Worm (Caenorhabditis elegans): Measurements from ENCODE around the gene T26G10.5.
A peak's percentile ranks its signal among the peaks of the same experiment; 100 is the strongest.
"Not testable (repeated sequence)": the region's sequence is repeated elsewhere in the genome, so short reads cannot be mapped to it uniquely, and the experiment has no call there.

T26G10.5 gene

DNA sequence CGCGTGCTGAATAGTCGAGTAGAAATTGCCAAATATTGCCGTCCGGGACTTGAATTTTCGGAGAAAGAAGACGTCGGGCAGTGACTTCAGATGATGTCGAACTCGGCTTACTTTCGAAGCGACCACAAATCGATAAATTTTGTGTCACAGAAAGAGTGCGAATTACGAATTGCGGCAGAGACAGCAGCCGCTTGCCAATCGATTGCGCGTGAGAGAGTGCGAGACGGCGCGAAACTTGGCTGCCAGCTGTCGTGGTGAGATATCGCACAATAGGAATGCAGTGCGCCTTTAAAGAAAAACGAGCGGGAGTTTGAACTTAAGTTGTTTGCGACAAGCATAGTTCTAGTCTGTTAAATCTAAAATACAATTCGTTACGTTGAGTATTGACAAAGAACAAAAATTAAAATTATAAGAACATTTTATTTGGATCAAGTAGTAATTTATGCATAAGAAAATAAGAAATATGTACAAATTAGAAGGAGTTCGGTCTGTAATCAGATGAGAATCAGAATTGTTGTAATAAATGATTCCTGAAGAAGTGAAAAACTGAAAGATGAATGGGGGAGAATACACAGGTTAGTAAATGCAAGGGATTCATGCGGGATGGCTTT lies 17.3 kb upstream of the T26G10.5 start, which contains the start of gene pir-2:
Gene pir-2 (minus strand): TSS at position 218 of the 611 bp plus-strand sequence.
- TF ChIP-seq ztf-29 (GFP tag; IDR thresholded peaks at IDR 0.05) (no peak), cog-1 (tag; optimal IDR thresholded peaks at IDR 0.05) (peak; percentile 25), klf-2 (GFP tag; conservative IDR thresholded peaks at IDR 0.05) (no peak), ztf-23 (GFP tag; IDR thresholded peaks at IDR 0.05) (peak; percentile 76), T22C8.4 (GFP tag; IDR thresholded peaks at IDR 0.05) (peak; percentile 98), flt-1 (GFP tag; IDR thresholded peaks at IDR 0.05) (no peak), med-1 (GFP tag; optimal IDR thresholded peaks at IDR 0.05; ENCODE audit: insufficient read depth) (no peak), ref-1 (GFP tag; conservative IDR thresholded peaks at IDR 0.05) (no peak), tab-1 (GFP tag; IDR thresholded peaks at IDR 0.05) (peak; percentile 13; the same call in 1 of the 2 replicates)

DNA sequence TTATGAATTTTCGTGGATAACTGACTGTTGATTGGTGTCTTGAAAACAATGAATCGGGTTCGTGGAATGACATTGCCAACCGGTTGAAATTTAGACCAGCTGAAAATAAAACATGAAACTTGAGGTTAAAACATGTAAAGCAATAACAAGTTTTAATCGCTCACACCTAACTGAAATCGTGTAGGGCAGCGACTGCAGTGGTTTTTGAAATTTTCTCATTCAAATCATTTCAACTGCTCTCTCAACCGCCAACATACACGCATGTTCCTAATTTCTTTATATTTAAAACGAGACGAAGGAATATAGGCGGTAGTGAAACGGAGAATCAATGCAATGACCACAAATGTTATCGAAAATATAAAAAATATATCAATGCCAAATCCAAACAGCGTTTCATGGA lies 16.6 kb upstream of the T26G10.5 start:
- TF ChIP-seq klf-2 (GFP tag; conservative IDR thresholded peaks at IDR 0.05), result no peak
- no peak for TF ChIP-seq med-1 (GFP tag; optimal IDR thresholded peaks at IDR 0.05; ENCODE audit: insufficient read depth)
- no peak for TF ChIP-seq ztf-29 (GFP tag; IDR thresholded peaks at IDR 0.05)
- TF ChIP-seq ztf-23 (GFP tag; IDR thresholded peaks at IDR 0.05), result no peak
- TF ChIP-seq flt-1 (GFP tag; IDR thresholded peaks at IDR 0.05), result no peak
- TF ChIP-seq cog-1 (tag; optimal IDR thresholded peaks at IDR 0.05), result no peak
- no peak for TF ChIP-seq T22C8.4 (GFP tag; IDR thresholded peaks at IDR 0.05)
- no peak for TF ChIP-seq ref-1 (GFP tag; conservative IDR thresholded peaks at IDR 0.05)
- no peak for TF ChIP-seq tab-1 (GFP tag; IDR thresholded peaks at IDR 0.05)

DNA sequence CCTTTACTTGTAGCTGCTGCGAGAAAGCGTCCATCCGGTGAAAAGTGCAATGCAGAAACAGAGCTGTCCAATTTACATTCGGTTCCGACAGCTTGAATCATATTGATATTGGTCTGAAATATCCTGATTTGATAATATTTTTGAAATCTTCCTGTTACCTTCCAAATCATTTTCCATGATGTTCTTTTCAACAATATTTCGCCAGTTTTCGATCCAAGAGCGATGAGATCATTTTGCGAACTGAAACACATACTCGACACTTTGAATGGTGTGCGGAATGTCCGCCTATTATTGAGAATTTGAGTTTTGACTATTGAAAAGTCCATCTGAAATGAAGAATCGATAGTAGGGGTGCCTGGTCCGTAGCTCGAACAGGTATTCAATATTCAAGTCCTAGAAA lies 14.9 kb upstream of the T26G10.5 start, which contains the start of gene emb-30:
Gene emb-30 (minus strand): TSS at position 328 of the 400 bp plus-strand sequence.
- no peak for TF ChIP-seq med-1 (GFP tag; optimal IDR thresholded peaks at IDR 0.05; ENCODE audit: insufficient read depth)
- TF ChIP-seq flt-1 (GFP tag; IDR thresholded peaks at IDR 0.05), result 0 out of 2 replicates have a peak, but pooled peaks have one; percentile 13

- TF ChIP-seq ztf-23 (GFP tag; IDR thresholded peaks at IDR 0.05) (no peak), ztf-29 (GFP tag; IDR thresholded peaks at IDR 0.05) (no peak), flt-1 (GFP tag; IDR thresholded peaks at IDR 0.05) (no peak), cog-1 (tag; optimal IDR thresholded peaks at IDR 0.05) (no peak), med-1 (GFP tag; optimal IDR thresholded peaks at IDR 0.05; ENCODE audit: insufficient read depth) (no peak), tab-1 (GFP tag; IDR thresholded peaks at IDR 0.05) (no peak), ref-1 (GFP tag; conservative IDR thresholded peaks at IDR 0.05) (no peak), T22C8.4 (GFP tag; IDR thresholded peaks at IDR 0.05) (no peak), klf-2 (GFP tag; conservative IDR thresholded peaks at IDR 0.05) (no peak)
These were observed 13.2 kb upstream of the T26G10.5 start, which contains the start of gene F54C8.1 for ce11 chrIII:9439399-9439798. Gene F54C8.1 (plus strand): TSS chrIII:9439699.

DNA sequence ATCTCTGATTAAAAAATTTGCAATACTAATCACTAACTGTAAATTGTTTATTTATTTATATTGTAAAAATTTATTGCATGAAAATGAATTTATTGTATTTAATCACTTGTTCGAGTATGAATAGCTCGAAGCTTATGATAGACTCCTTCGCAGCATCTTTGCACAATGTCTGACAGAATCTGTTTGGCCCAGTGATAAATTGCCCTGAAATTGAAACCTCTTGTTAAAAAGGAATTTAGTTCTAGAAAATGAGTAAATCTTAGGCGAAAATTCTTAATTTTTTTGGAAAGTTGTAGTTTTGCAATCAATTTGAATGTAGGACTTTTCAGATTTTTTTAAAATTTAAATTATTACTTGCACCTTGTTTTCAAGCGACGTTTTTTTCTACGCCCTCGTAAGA lies 8.8 kb upstream of the T26G10.5 start:
- TF ChIP-seq med-1 (GFP tag; optimal IDR thresholded peaks at IDR 0.05; ENCODE audit: insufficient read depth), result no peak
- TF ChIP-seq ztf-23 (GFP tag; IDR thresholded peaks at IDR 0.05), result no peak
- TF ChIP-seq tab-1 (GFP tag; IDR thresholded peaks at IDR 0.05), result no peak
- TF ChIP-seq klf-2 (GFP tag; conservative IDR thresholded peaks at IDR 0.05), result no peak
- no peak for TF ChIP-seq ref-1 (GFP tag; conservative IDR thresholded peaks at IDR 0.05)
- TF ChIP-seq flt-1 (GFP tag; IDR thresholded peaks at IDR 0.05), result no peak
- no peak for TF ChIP-seq ztf-29 (GFP tag; IDR thresholded peaks at IDR 0.05)
- TF ChIP-seq cog-1 (tag; optimal IDR thresholded peaks at IDR 0.05), result no peak
- no peak for TF ChIP-seq T22C8.4 (GFP tag; IDR thresholded peaks at IDR 0.05)

DNA sequence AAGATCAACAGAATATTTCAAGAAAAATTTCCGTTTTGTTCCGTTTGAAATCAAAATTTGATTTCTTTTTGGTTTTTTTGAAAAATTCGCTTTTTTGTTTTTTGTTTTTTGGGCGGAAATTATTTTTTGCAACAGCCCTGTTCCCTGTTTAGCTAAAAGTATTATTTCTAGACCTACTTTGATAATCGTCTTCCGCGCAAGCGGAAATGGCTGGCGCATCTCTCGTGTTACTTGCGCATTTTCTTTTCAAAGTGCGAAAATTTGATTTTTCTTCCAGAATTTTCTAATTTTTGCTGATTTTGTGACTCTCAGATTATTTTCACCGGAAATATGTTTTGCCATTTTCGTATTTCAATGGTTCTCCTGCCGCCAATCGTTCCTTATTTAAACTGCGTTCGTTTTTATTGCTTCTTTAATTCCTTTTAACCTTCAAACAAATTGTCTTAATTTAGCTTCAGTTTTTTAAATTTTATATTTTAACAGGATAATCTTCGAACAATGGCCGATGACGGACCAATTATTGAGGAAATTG lies 7.4 kb upstream of the T26G10.5 start, which contains the start of gene cpar-1:
Gene cpar-1 (plus strand): TSS at position 482 of the 532 bp plus-strand sequence.
- TF ChIP-seq klf-2 (GFP tag; conservative IDR thresholded peaks at IDR 0.05), result no peak
- no peak for TF ChIP-seq flt-1 (GFP tag; IDR thresholded peaks at IDR 0.05)
- TF ChIP-seq ref-1 (GFP tag; conservative IDR thresholded peaks at IDR 0.05), result no peak
- TF ChIP-seq ztf-29 (GFP tag; IDR thresholded peaks at IDR 0.05), result no peak
- no peak for TF ChIP-seq ztf-23 (GFP tag; IDR thresholded peaks at IDR 0.05)
- no peak for TF ChIP-seq cog-1 (tag; optimal IDR thresholded peaks at IDR 0.05)
- no peak for TF ChIP-seq med-1 (GFP tag; optimal IDR thresholded peaks at IDR 0.05; ENCODE audit: insufficient read depth)
- TF ChIP-seq tab-1 (GFP tag; IDR thresholded peaks at IDR 0.05), result no peak

DNA sequence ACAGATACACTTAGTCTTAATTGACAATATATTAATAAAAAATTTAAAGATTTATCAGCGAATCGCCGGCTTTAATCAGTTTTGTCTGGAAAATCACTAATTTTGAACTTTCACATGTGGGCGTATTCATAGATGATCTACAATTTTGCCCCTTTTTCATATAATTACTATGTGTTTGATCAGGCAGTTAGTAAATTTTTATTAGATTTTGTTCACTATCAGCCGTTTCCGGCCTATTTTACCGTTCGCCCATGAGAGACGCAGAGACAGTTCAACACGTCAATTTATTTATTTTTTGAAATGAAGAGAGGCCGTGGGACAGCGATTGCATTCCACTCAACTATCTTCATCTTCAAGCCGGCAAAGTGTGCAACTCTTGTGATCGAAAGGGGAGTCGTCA lies 6.0 kb downstream of the T26G10.5 start, which contains the start of gene T26G10.4:
Gene T26G10.4 (plus strand): TSS at position 301 of the 400 bp plus-strand sequence.
- not testable (repeated sequence) for TF ChIP-seq ztf-29 (GFP tag; IDR thresholded peaks at IDR 0.05); tab-1 (GFP tag; IDR thresholded peaks at IDR 0.05); med-1 (GFP tag; optimal IDR thresholded peaks at IDR 0.05; ENCODE audit: insufficient read depth)

- no peak for TF ChIP-seq ztf-23 (GFP tag; IDR thresholded peaks at IDR 0.05)
- no peak for TF ChIP-seq cog-1 (tag; optimal IDR thresholded peaks at IDR 0.05)
- no peak for TF ChIP-seq flt-1 (GFP tag; IDR thresholded peaks at IDR 0.05)
- no peak for TF ChIP-seq med-1 (GFP tag; optimal IDR thresholded peaks at IDR 0.05; ENCODE audit: insufficient read depth)
- TF ChIP-seq T22C8.4 (GFP tag; IDR thresholded peaks at IDR 0.05), result no peak
- TF ChIP-seq tab-1 (GFP tag; IDR thresholded peaks at IDR 0.05), result no peak
These were observed 12.9 kb downstream of the T26G10.5 start, which contains the start of gene T26G10.3 for ce11 chrIII:9413340-9413739. Gene T26G10.3 (minus strand): TSS chrIII:9413440.

ce11 chrIII:9408304-9408703 lies 17.9 kb downstream of the T26G10.5 start:
- 0 out of 2 replicates have a peak, but pooled peaks have one; percentile 45 for TF ChIP-seq tab-1 (GFP tag; IDR thresholded peaks at IDR 0.05)

- TF ChIP-seq cog-1 (tag; optimal IDR thresholded peaks at IDR 0.05) (no peak), ztf-23 (GFP tag; IDR thresholded peaks at IDR 0.05) (peak; percentile 47; the same call in 1 of the 2 replicates)
These were observed 19.6 kb downstream of the T26G10.5 start, which contains the start of gene T26G10.1 for ce11 chrIII:9406600-9406999. Gene T26G10.1 (minus strand): TSS chrIII:9406641.

All from whole organism, midembryonic.